Worm (Caenorhabditis elegans): ENCODE data around the gene elo-5.
"Not testable (repeated sequence)": the region's sequence is repeated elsewhere in the genome, so short reads cannot be mapped to it uniquely, and the experiment has no call there.

- not testable (repeated sequence) for TF ChIP-seq hnd-1 (tag; optimal IDR thresholded peaks at IDR 0.05); flt-1 (GFP tag; IDR thresholded peaks at IDR 0.05); ama-1 (optimal IDR thresholded peaks at IDR 0.05)
These were observed 26.3 kb downstream of the elo-5 start, which contains the start of gene gba-4 for ce11 chrIV:5350480-5351193.
